Worm (Caenorhabditis elegans) whole organism, mixed stage, embryonic: ENCODE data around the gene C08B11.9.

Experiments
- bed-3 ChIP-seq: fragments of 200-800 bp; sonication (Bioruptor generic); optimal IDR thresholded peaks from 3 replicates; lab custom pipeline; 2018; ENCODE audit warnings: mild to moderate bottlenecking, missing genetic modification characterization, moderate library complexity, missing compliant biosample characterization
- blmp-1 ChIP-seq: fragments of 150-350 bp; optimal IDR thresholded peaks from 2 replicates; lab custom pipeline; 2014; ENCODE audit warnings: missing biosample characterization, missing genetic modification characterization
- ceh-39 ChIP-seq: fragments of 150-350 bp; optimal IDR thresholded peaks from 2 replicates; lab custom pipeline; 2014; ENCODE audit warnings: missing biosample characterization, missing genetic modification characterization
- ceh-43 ChIP-seq: fragments of 200-800 bp; sonication (Bioruptor generic); optimal IDR thresholded peaks from 2 replicates; lab custom pipeline; 2018; ENCODE audit warnings: mild to moderate bottlenecking, missing genetic modification characterization, moderate library complexity, missing compliant biosample characterization
- ces-1 ChIP-seq: fragments of 150-350 bp; optimal IDR thresholded peaks from 2 replicates; lab custom pipeline; 2014; ENCODE audit warnings: missing biosample characterization, missing genetic modification reagents, missing genetic modification characterization
- cnd-1 ChIP-seq: fragments of 200-800 bp; sonication (Bioruptor generic); optimal IDR thresholded peaks from 2 replicates; lab custom pipeline; 2018; ENCODE audit warnings: mild to moderate bottlenecking, missing genetic modification characterization, missing compliant biosample characterization
- elt-1 ChIP-seq: sonication (generic microtip); optimal IDR thresholded peaks from 2 replicates; lab custom pipeline; 2017; ENCODE audit warnings: missing genetic modification characterization, mild to moderate bottlenecking, missing compliant biosample characterization, antibody characterized with exemption, moderate library complexity, borderline replicate concordance; ENCODE audit not compliant: insufficient read depth
- elt-3 ChIP-seq: fragments of 150-350 bp; optimal IDR thresholded peaks from 2 replicates; lab custom pipeline; 2014; ENCODE audit warnings: missing biosample characterization, missing genetic modification characterization
- ham-2 ChIP-seq: fragments of 200-800 bp; sonication (Bioruptor generic); optimal IDR thresholded peaks from 2 replicates; lab custom pipeline; 2018; ENCODE audit warnings: mild to moderate bottlenecking, missing genetic modification characterization, missing compliant biosample characterization
- hlh-1 ChIP-seq: fragments of 150-350 bp; optimal IDR thresholded peaks from 2 replicates; lab custom pipeline; 2014; ENCODE audit warnings: missing biosample characterization, missing genetic modification reagents, missing genetic modification characterization
- lin-13 ChIP-seq: fragments of 150-350 bp; optimal IDR thresholded peaks from 2 replicates; lab custom pipeline; 2014; ENCODE audit warnings: missing biosample characterization, missing genetic modification characterization
- lin-32 ChIP-seq: fragments of 200-800 bp; sonication (Bioruptor generic); optimal IDR thresholded peaks from 2 replicates; lab custom pipeline; 2018; ENCODE audit warnings: mild to moderate bottlenecking, missing genetic modification characterization, missing compliant biosample characterization
- lsy-2 ChIP-seq: fragments of 150-350 bp; optimal IDR thresholded peaks from 2 replicates; lab custom pipeline; 2014; ENCODE audit warnings: missing biosample characterization, missing genetic modification characterization
- mab-5 ChIP-seq: fragments of 150-350 bp; optimal IDR thresholded peaks from 2 replicates; lab custom pipeline; 2014; ENCODE audit warnings: missing biosample characterization, missing genetic modification characterization
- mep-1 ChIP-seq: fragments of 150-350 bp; optimal IDR thresholded peaks from 2 replicates; lab custom pipeline; 2017; ENCODE audit warnings: missing biosample characterization, missing genetic modification reagents, missing genetic modification characterization, inconsistent platforms
- mls-2 ChIP-seq: sonication (generic microtip); optimal IDR thresholded peaks from 2 replicates; lab custom pipeline; 2016; ENCODE audit warnings: mild to moderate bottlenecking, missing genetic modification characterization, moderate library complexity, missing compliant biosample characterization
- nhr-12 ChIP-seq: fragments of 150-350 bp; optimal IDR thresholded peaks from 2 replicates; lab custom pipeline; 2014; ENCODE audit warnings: missing biosample characterization, missing genetic modification characterization
- nhr-2 ChIP-seq: fragments of 150-350 bp; optimal IDR thresholded peaks from 2 replicates; lab custom pipeline; 2014; ENCODE audit warnings: missing biosample characterization, missing genetic modification characterization
- nhr-237 ChIP-seq: fragments of 150-350 bp; optimal IDR thresholded peaks from 2 replicates; lab custom pipeline; 2014; ENCODE audit warnings: missing biosample characterization, missing genetic modification characterization
- nhr-28 ChIP-seq: fragments of 150-350 bp; optimal IDR thresholded peaks from 2 replicates; lab custom pipeline; 2014; ENCODE audit warnings: missing biosample characterization, missing genetic modification characterization
- pha-4 ChIP-seq: fragments of 150-350 bp; optimal IDR thresholded peaks from 2 replicates; lab custom pipeline; 2018; ENCODE audit warnings: missing biosample characterization, missing genetic modification reagents, missing genetic modification characterization
- sem-2 ChIP-seq: fragments of 200-800 bp; sonication (Bioruptor generic); optimal IDR thresholded peaks from 2 replicates; lab custom pipeline; 2018; ENCODE audit warnings: mild to moderate bottlenecking, missing genetic modification characterization, missing compliant biosample characterization
- snpc-4 ChIP-seq: fragments of 150-350 bp; optimal IDR thresholded peaks from 2 replicates; lab custom pipeline; 2014; ENCODE audit warnings: missing biosample characterization, missing genetic modification characterization
- sptf-1 ChIP-seq: sonication (generic microtip); optimal IDR thresholded peaks from 2 replicates; lab custom pipeline; 2017; ENCODE audit warnings: mild to moderate bottlenecking, missing genetic modification characterization, moderate library complexity, missing compliant biosample characterization
- tbx-8 ChIP-seq: fragments of 200-800 bp; sonication (Bioruptor generic); optimal IDR thresholded peaks from 2 replicates; lab custom pipeline; 2018; ENCODE audit warnings: mild to moderate bottlenecking, missing genetic modification characterization, moderate library complexity, missing compliant biosample characterization
- unc-120 ChIP-seq: sonication (generic microtip); optimal IDR thresholded peaks from 2 replicates; lab custom pipeline; 2017; ENCODE audit warnings: missing genetic modification characterization, missing compliant biosample characterization; ENCODE audit not compliant: poor library complexity, severe bottlenecking
- unc-39 ChIP-seq: fragments of 150-350 bp; optimal IDR thresholded peaks from 2 replicates; lab custom pipeline; 2014; ENCODE audit warnings: missing biosample characterization, missing genetic modification characterization
- unc-62 ChIP-seq: fragments of 150-350 bp; optimal IDR thresholded peaks from 2 replicates; lab custom pipeline; 2014; ENCODE audit warnings: missing biosample characterization, missing genetic modification reagents, missing genetic modification characterization
- ztf-11 ChIP-seq: fragments of 150-350 bp; optimal IDR thresholded peaks from 2 replicates; lab custom pipeline; 2014; ENCODE audit warnings: missing biosample characterization, missing genetic modification characterization

Gene C08B11.9

DNA sequence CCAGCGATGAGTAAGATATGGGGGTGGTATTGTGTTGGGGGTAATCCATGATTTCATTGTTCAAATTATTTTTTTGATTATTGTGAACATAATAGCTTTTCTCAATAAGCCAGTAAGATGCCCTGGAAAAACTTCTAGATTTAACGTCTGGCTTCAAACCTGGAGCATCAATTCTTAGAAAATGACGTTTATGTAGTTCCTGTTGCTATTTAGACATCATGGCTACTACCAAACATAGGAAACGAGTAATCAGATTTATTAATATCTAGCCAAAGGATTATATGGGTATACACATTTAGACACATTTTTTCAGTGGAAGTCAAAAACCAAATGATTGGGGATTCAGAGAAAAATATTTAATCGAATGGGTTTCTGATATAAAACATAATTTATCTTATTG is 21.6 kb upstream of the C08B11.9 start:
- TF ChIP-seq sem-2 (GFP tag; lab: Kevin White, UChicago) (no peak), ceh-43 (GFP tag; lab: Kevin White, UChicago) (no peak), nhr-28 (tag; lab: Kevin White, UChicago) (no peak), mab-5 (tag; lab: Kevin White, UChicago) (no peak), elt-3 (tag; lab: Kevin White, UChicago) (no peak), lin-13 (tag; lab: Kevin White, UChicago) (no peak), blmp-1 (tag; lab: Kevin White, UChicago) (no peak), unc-39 (tag; lab: Kevin White, UChicago) (no peak), elt-1 (tag; lab: Kevin White, UChicago) (no peak), ham-2 (no peak), mep-1 (tag; lab: Kevin White, UChicago) (no peak), mls-2 (tag; lab: Kevin White, UChicago) (no peak), nhr-12 (no peak), unc-120 (tag; lab: Kevin White, UChicago) (no peak), ces-1 (GFP tag; lab: Kevin White, UChicago) (no peak), nhr-237 (tag; lab: Kevin White, UChicago) (no peak), pha-4 (tag; lab: Kevin White, UChicago) (no peak), nhr-2 (tag; lab: Kevin White, UChicago) (no peak)

DNA sequence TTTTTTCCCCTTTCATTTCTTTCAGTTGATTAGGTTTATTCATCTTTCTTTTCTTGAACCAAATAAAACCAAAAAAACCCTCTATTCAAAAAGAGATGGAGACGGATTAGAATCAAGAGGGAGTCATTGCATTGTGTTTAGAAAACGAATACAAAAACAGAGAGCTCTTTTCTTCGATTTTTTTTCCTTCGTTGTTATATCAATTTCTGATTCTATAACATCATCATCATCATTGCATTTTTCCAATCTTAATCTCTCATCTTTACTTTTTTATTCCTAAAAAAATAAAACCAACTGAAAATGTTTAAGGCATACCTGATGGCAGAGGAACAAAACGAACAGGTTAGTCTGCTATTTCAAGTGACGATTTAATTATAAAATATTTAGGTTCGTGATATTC is 20.8 kb upstream of the C08B11.9 start, which contains the start of gene T05H10.8:
TSS of gene T05H10.8 (plus strand) at position 301 of the 400 bp plus-strand sequence.
- TF ChIP-seq mep-1 (tag; lab: Kevin White, UChicago) = no peak
- no peak for TF ChIP-seq lin-32 (GFP tag; lab: Kevin White, UChicago)
- no peak for TF ChIP-seq elt-1 (tag; lab: Kevin White, UChicago)
- no peak for TF ChIP-seq nhr-28 (tag; lab: Kevin White, UChicago)
- no peak for TF ChIP-seq lsy-2 (tag; lab: Kevin White, UChicago)
- no peak for TF ChIP-seq unc-39 (tag; lab: Kevin White, UChicago)
- TF ChIP-seq sptf-1 (tag; lab: Kevin White, UChicago) = no peak

DNA sequence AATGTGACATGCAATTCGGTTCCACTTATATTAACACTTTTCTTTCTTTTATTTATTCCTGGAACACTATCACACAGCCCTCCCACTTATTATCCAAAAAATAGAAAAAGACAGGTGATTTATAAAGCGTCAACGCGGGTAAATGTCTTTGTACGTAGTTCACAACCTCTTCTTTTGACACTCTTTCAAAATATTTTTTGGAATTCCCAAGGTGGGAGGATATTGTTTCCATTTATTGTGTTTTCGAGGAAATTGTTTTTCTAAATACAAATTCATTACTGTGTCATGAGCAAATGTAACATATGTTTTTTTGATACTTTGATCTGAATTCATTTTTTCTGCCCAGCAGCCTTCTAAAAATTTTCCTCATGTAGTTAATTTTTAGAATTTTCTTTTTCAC is 19.9 kb upstream of the C08B11.9 start:
- no peak for TF ChIP-seq lin-32 (GFP tag; lab: Kevin White, UChicago)
- no peak for TF ChIP-seq tbx-8 (GFP tag; lab: Kevin White, UChicago)
- TF ChIP-seq hlh-1 (tag; lab: Kevin White, UChicago) = no peak
- no peak for TF ChIP-seq sptf-1 (tag; lab: Kevin White, UChicago)
- no peak for TF ChIP-seq nhr-12
- no peak for TF ChIP-seq ztf-11 (tag; lab: Kevin White, UChicago)
- no peak for TF ChIP-seq snpc-4
- TF ChIP-seq lsy-2 (tag; lab: Kevin White, UChicago) = no peak
- no peak for TF ChIP-seq ceh-39 (tag; lab: Kevin White, UChicago)
- TF ChIP-seq pha-4 (tag; lab: Kevin White, UChicago) = no peak
- TF ChIP-seq nhr-28 (tag; lab: Kevin White, UChicago) = no peak
- no peak for TF ChIP-seq blmp-1 (tag; lab: Kevin White, UChicago)
- no peak for TF ChIP-seq bed-3 (GFP tag; lab: Kevin White, UChicago)

DNA sequence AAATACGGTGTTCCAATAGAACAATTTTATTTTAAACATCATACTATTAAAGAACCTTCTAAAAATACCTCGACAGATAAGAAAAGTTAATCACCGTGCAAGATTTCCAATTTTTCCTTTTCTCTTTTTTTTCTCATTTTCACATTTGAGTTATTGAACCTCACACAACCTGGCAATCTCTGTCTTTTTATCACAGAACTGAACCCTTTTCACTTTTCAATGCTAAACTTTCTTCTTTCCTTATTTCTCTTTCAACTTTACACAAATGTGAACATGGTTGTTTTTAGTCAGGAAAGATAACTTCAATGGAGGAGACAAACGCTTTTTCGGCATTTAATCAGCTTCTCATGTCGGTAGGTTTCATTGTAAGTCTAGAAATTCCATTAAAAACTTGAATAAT is 14.9 kb upstream of the C08B11.9 start, which contains the start of gene T05H10.4:
TSS of gene T05H10.4 (plus strand) at position 301 of the 400 bp plus-strand sequence.
- no peak for TF ChIP-seq snpc-4
- TF ChIP-seq elt-1 (tag; lab: Kevin White, UChicago) = no peak
- no peak for TF ChIP-seq ces-1 (GFP tag; lab: Kevin White, UChicago)
- TF ChIP-seq hlh-1 (tag; lab: Kevin White, UChicago) = no peak
- no peak for TF ChIP-seq nhr-237 (tag; lab: Kevin White, UChicago)
- TF ChIP-seq nhr-28 (tag; lab: Kevin White, UChicago) = no peak
- TF ChIP-seq tbx-8 (GFP tag; lab: Kevin White, UChicago) = no peak
- TF ChIP-seq nhr-12 = no peak
- TF ChIP-seq unc-120 (tag; lab: Kevin White, UChicago) = no peak
- TF ChIP-seq ceh-39 (tag; lab: Kevin White, UChicago) = no peak
- no peak for TF ChIP-seq ztf-11 (tag; lab: Kevin White, UChicago)
- TF ChIP-seq, all 35 proteins: peak for 0

DNA sequence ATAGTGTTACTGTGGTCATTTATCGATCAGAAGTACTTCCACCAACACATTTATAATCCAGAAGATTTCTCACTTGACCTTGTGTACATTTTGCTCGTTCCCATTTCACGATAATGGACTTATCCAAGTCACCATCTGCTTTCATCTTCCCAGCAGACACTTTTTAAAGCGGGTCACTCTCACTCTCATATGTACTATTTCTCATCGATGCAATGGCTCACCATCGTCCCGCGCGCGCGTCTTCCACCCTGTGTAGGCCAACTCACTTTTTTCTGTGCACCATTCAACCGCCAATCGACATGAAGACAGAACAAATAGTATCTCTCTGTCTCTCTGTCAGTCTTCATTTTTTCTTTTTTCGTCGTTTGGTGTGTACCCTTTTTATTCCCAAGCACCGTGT is 14.2 kb upstream of the C08B11.9 start:
- no peak for TF ChIP-seq lin-32 (GFP tag; lab: Kevin White, UChicago)
- TF ChIP-seq ces-1 (GFP tag; lab: Kevin White, UChicago) = peak; percentile 33
- peak; percentile 51 for TF ChIP-seq cnd-1
- no peak for TF ChIP-seq unc-62 (GFP tag; lab: Kevin White, UChicago)
